Worm (Caenorhabditis elegans) whole organism, late embryonic: ENCODE measurements around the gene vha-15.

Experiments
- C08G9.2 ChIP-seq: sonication (generic microtip); optimal IDR thresholded peaks from 2 replicates; lab custom pipeline; 2016; ENCODE audit warnings: mild to moderate bottlenecking, missing genetic modification characterization, moderate library complexity, missing compliant biosample characterization
- F13H6.1 ChIP-seq: sonication (generic microtip); optimal IDR thresholded peaks from 2 replicates; lab custom pipeline; 2016; ENCODE audit warnings: missing genetic modification characterization, missing compliant biosample characterization
- K02D7.2 ChIP-seq: sonication (generic microtip); optimal IDR thresholded peaks from 2 replicates; lab custom pipeline; 2017; ENCODE audit warnings: mild to moderate bottlenecking, missing genetic modification characterization, missing compliant biosample characterization
- K09A11.1 ChIP-seq: sonication (generic microtip); optimal IDR thresholded peaks from 2 replicates; lab custom pipeline; 2017; ENCODE audit warnings: antibody characterized with exemption, mild to moderate bottlenecking, missing genetic modification characterization, missing compliant biosample characterization; ENCODE audit not compliant: insufficient read depth
- T23F11.4 ChIP-seq: fragments of 200-800 bp; sonication (Bioruptor generic); optimal IDR thresholded peaks from 2 replicates; lab custom pipeline; 2018; ENCODE audit warnings: mild to moderate bottlenecking, missing genetic modification characterization, missing compliant biosample characterization
- Y22D7AL.16 ChIP-seq: sonication (generic microtip); optimal IDR thresholded peaks from 2 replicates; lab custom pipeline; 2016; ENCODE audit warnings: missing genetic modification characterization, missing compliant biosample characterization
- ama-1 ChIP-seq: fragments of 150-350 bp; optimal IDR thresholded peaks from 2 replicates; lab custom pipeline; 2014
- ceh-14 ChIP-seq: sonication (generic microtip); optimal IDR thresholded peaks from 2 replicates; lab custom pipeline; 2016; ENCODE audit warnings: missing genotype, missing genetic modification characterization, missing compliant biosample characterization
- ceh-18 ChIP-seq: sonication (generic microtip); optimal IDR thresholded peaks from 2 replicates; lab custom pipeline; 2016; ENCODE audit warnings: missing genetic modification characterization, missing compliant biosample characterization
- ceh-19 ChIP-seq: fragments of 200-800 bp; sonication (Bioruptor generic); optimal IDR thresholded peaks from 2 replicates; lab custom pipeline; 2018; ENCODE audit warnings: mild to moderate bottlenecking, missing genetic modification characterization, missing compliant biosample characterization
- ceh-2 ChIP-seq: sonication (generic microtip); optimal IDR thresholded peaks from 2 replicates; lab custom pipeline; 2016; ENCODE audit warnings: missing genotype, missing genetic modification characterization, missing compliant biosample characterization
- ceh-24 ChIP-seq: sonication (generic microtip); optimal IDR thresholded peaks from 2 replicates; lab custom pipeline; 2016; ENCODE audit warnings: mild to moderate bottlenecking, missing genetic modification characterization, missing compliant biosample characterization
- ceh-30 ChIP-seq: fragments of 150-350 bp; optimal IDR thresholded peaks from 2 replicates; lab custom pipeline; 2014; ENCODE audit warnings: missing biosample characterization, missing genetic modification characterization
- ceh-6 ChIP-seq: fragments of 200-800 bp; sonication (Bioruptor generic); optimal IDR thresholded peaks from 2 replicates; lab custom pipeline; 2018; ENCODE audit warnings: mild to moderate bottlenecking, missing genetic modification characterization, missing compliant biosample characterization
- dve-1 ChIP-seq: sonication (generic microtip); optimal IDR thresholded peaks from 2 replicates; lab custom pipeline; 2017; ENCODE audit warnings: antibody characterized with exemption, mild to moderate bottlenecking, missing genetic modification characterization, missing compliant biosample characterization
- elt-2 ChIP-seq: sonication (generic microtip); optimal IDR thresholded peaks from 2 replicates; lab custom pipeline; 2016; ENCODE audit warnings: missing genetic modification reagents, missing genetic modification characterization, missing compliant biosample characterization
- elt-4 ChIP-seq: sonication (generic microtip); optimal IDR thresholded peaks from 2 replicates; lab custom pipeline; 2016; ENCODE audit warnings: missing genetic modification characterization, missing compliant biosample characterization
- ets-4 ChIP-seq: sonication (generic microtip); optimal IDR thresholded peaks from 2 replicates; lab custom pipeline; 2016; ENCODE audit warnings: missing genetic modification characterization, missing compliant biosample characterization
- hlh-6 ChIP-seq: sonication (generic microtip); optimal IDR thresholded peaks from 2 replicates; lab custom pipeline; 2016; ENCODE audit warnings: missing genotype, missing genetic modification characterization, missing compliant biosample characterization
- hlh-8 ChIP-seq: sonication (generic microtip); optimal IDR thresholded peaks from 2 replicates; lab custom pipeline; 2016; ENCODE audit warnings: missing genotype, missing genetic modification characterization, missing compliant biosample characterization
- lim-6 ChIP-seq: sonication (generic microtip); optimal IDR thresholded peaks from 2 replicates; lab custom pipeline; 2016; ENCODE audit warnings: missing genetic modification characterization, missing compliant biosample characterization
- lin-11 ChIP-seq: fragments of 200-800 bp; sonication (Bioruptor generic); optimal IDR thresholded peaks from 2 replicates; lab custom pipeline; 2018; ENCODE audit warnings: mild to moderate bottlenecking, missing genetic modification characterization, missing compliant biosample characterization
- mec-3 ChIP-seq: sonication (generic microtip); optimal IDR thresholded peaks from 2 replicates; lab custom pipeline; 2016; ENCODE audit warnings: borderline replicate concordance, missing genetic modification characterization, missing compliant biosample characterization
- nfya-1 ChIP-seq: sonication (generic microtip); optimal IDR thresholded peaks from 2 replicates; lab custom pipeline; 2017; ENCODE audit warnings: missing genetic modification characterization, mild to moderate bottlenecking, missing compliant biosample characterization, antibody characterized with exemption, moderate library complexity
- pag-3 ChIP-seq: sonication (generic microtip); optimal IDR thresholded peaks from 2 replicates; lab custom pipeline; 2016; ENCODE audit warnings: missing compliant biosample characterization, missing genetic modification characterization, borderline replicate concordance
- pax-1 ChIP-seq: fragments of 150-350 bp; optimal IDR thresholded peaks from 2 replicates; lab custom pipeline; 2014; ENCODE audit warnings: missing biosample characterization, missing genetic modification characterization
- pha-2 ChIP-seq: sonication (generic microtip); optimal IDR thresholded peaks from 2 replicates; lab custom pipeline; 2017; ENCODE audit warnings: mild to moderate bottlenecking, missing genetic modification characterization, missing compliant biosample characterization
- pha-4 ChIP-seq: fragments of 150-350 bp; optimal IDR thresholded peaks from 2 replicates; lab custom pipeline; 2018; ENCODE audit warnings: missing biosample characterization, missing genetic modification reagents, missing genetic modification characterization
- pqm-1 ChIP-seq: sonication (generic microtip); optimal IDR thresholded peaks from 2 replicates; lab custom pipeline; 2016; ENCODE audit warnings: missing genetic modification characterization, missing compliant biosample characterization
- ref-2 ChIP-seq: sonication (generic microtip); optimal IDR thresholded peaks from 2 replicates; lab custom pipeline; 2016; ENCODE audit warnings: missing genetic modification characterization, missing compliant biosample characterization
- sox-2 ChIP-seq: fragments of 200-800 bp; sonication (Bioruptor generic); IDR thresholded peaks from 2 replicates; pipeline ENCODE4 v1.3.6; 2022; ENCODE audit warnings: missing genetic modification reagents, missing genetic modification characterization, missing compliant biosample characterization
- syd-9 ChIP-seq: sonication (generic microtip); optimal IDR thresholded peaks from 2 replicates; lab custom pipeline; 2016; ENCODE audit warnings: mild to moderate bottlenecking, missing genetic modification characterization, moderate library complexity, missing compliant biosample characterization
- tbx-2 ChIP-seq: sonication (generic microtip); optimal IDR thresholded peaks from 2 replicates; lab custom pipeline; 2016; ENCODE audit warnings: missing genetic modification characterization, missing compliant biosample characterization
- unc-3 ChIP-seq, 2 experiments: fragments of 200-800 bp in 1 of 2; sonication (Bioruptor generic) in 1 of 2; sonication (generic microtip) in 1 of 2; conservative IDR thresholded peaks in 1 of 2; optimal IDR thresholded peaks in 1 of 2; 2 replicates each; pipeline versions ENCODE4 v1.3.6 to Lab custom; 2016 to 2022; ENCODE audit warnings: missing compliant biosample characterization in 2 of 2, missing genetic modification characterization in 2 of 2, missing genetic modification reagents in 1 of 2
- unc-42 ChIP-seq: sonication (generic microtip); optimal IDR thresholded peaks from 2 replicates; lab custom pipeline; 2016; ENCODE audit warnings: missing genotype, missing genetic modification characterization, missing compliant biosample characterization
- unc-86 ChIP-seq: sonication (generic microtip); optimal IDR thresholded peaks from 2 replicates; lab custom pipeline; 2016; ENCODE audit warnings: missing genetic modification characterization, missing compliant biosample characterization
- zip-5 ChIP-seq: sonication (generic microtip); optimal IDR thresholded peaks from 2 replicates; lab custom pipeline; 2016; ENCODE audit warnings: missing genetic modification characterization, missing compliant biosample characterization

The vha-15 gene

DNA sequence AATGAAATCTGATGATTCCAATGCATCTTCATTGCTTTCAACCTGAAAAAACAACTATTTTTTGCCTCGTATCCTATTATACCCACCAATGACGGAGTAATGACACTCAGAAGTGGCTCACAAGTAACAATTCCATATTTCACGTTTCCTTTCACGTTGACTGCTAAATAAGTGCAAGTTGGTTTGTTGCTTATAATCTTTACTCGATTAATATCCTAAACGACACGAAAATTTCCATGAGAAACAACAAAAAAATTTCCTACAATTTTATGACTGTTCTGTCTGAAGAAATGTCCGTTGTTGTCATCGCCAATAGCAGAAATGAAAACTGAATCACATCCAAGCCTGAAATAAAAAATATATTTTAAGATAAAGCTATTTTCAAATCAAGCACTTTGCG is 40.3 kb upstream of the vha-15 start:
- TF ChIP-seq hlh-6 (tag; lab: Kevin White, UChicago) (no peak), ceh-14 (no peak), K02D7.2 (tag; lab: Kevin White, UChicago) (no peak), lin-11 (tag; lab: Kevin White, UChicago) (no peak), pqm-1 (tag; lab: Kevin White, UChicago) (no peak), dve-1 (tag; lab: Kevin White, UChicago) (no peak), ama-1 (lab: Kevin White, UChicago) (no peak), ets-4 (no peak), mec-3 (tag; lab: Kevin White, UChicago) (no peak), F13H6.1 (tag; lab: Kevin White, UChicago) (no peak), pha-2 (tag; lab: Kevin White, UChicago) (no peak), unc-3 (GFP tag; conservative IDR thresholded peaks at IDR 0.05; lab: Robert Waterston, UW) (no peak), unc-3 (tag; optimal IDR thresholded peaks at IDR 0.05; lab: Kevin White, UChicago) (no peak), unc-42 (tag; lab: Kevin White, UChicago) (no peak), ceh-24 (no peak), Y22D7AL.16 (no peak), K09A11.1 (tag; lab: Kevin White, UChicago) (no peak), lim-6 (tag; lab: Kevin White, UChicago) (no peak)

DNA sequence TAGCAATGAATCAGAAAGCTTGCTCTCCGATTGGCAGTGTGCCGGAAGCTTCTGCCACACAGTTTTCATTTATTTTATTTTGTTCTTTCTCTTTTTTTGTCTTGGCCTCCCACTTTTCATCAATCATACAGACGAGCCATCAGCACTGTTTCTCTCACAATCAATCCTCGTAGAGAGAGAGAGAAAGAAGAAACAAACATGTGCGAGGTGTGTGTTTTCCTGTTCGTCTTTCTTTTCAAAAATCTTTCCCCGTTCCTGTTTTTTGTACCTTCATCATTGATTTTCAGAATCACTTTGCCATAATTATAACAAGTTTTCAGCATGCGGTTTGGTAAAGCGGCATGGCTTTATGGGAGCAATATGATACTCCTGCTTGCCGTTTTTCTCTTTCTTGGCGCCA is 38.6 kb upstream of the vha-15 start, which contains the start of gene T24C12.1:
TSS of gene T24C12.1 (plus strand) at position 301 of the 400 bp plus-strand sequence.
- TF ChIP-seq pha-4 (tag; lab: Kevin White, UChicago) (no peak), C08G9.2 (no peak), ceh-6 (GFP tag; lab: Kevin White, UChicago) (no peak), lim-6 (tag; lab: Kevin White, UChicago) (no peak), pqm-1 (tag; lab: Kevin White, UChicago) (no peak), lin-11 (tag; lab: Kevin White, UChicago) (no peak), hlh-8 (no peak), tbx-2 (tag; lab: Kevin White, UChicago) (no peak), ceh-18 (tag; lab: Kevin White, UChicago) (no peak), ama-1 (lab: Kevin White, UChicago) (no peak), pax-1 (tag; lab: Kevin White, UChicago) (no peak), syd-9 (tag; lab: Kevin White, UChicago) (no peak), ceh-2 (tag; lab: Kevin White, UChicago) (no peak), T23F11.4 (GFP tag; lab: Kevin White, UChicago) (no peak), ref-2 (tag; lab: Kevin White, UChicago) (no peak)
- TF ChIP-seq, all 69 proteins: peak for 0

ce11 chrX:2203760-2204159 is 34.0 kb upstream of the vha-15 start, which contains the start of gene T24C12.3:
TSS of gene T24C12.3 (minus strand) at chrX:2203893.
- TF ChIP-seq K09A11.1 (tag; lab: Kevin White, UChicago) (no peak), ceh-30 (no peak), unc-86 (tag; lab: Kevin White, UChicago) (no peak), elt-4 (tag; lab: Kevin White, UChicago) (no peak), elt-2 (tag; lab: Kevin White, UChicago) (peak; percentile 97), tbx-2 (tag; lab: Kevin White, UChicago) (no peak)

DNA sequence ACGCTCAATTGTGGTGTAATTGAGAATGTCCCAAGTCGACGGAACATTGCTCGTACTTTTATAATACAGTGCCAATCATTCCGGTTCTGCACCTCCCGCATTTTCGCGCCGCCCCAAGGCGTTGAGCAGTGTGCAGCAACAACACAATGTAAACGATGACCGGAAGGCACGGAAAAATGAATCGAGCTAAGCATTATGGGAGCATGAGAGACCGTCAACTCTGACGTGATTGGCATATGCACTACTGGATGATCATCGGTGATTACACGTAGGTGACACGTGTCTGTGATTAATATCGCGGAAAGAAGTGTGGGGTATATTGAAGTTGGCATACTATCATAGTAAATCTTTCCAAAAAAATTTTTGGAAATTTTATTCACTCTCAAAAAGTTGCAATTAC is 32.7 kb upstream of the vha-15 start, which contains the start of gene T24C12.4:
TSS of gene T24C12.4 (minus strand) at position 101 of the 400 bp plus-strand sequence.
- TF ChIP-seq sox-2 (GFP tag; lab: Robert Waterston, UW), result no peak
- TF ChIP-seq ceh-19, result no peak
- TF ChIP-seq pag-3 (tag; lab: Kevin White, UChicago), result no peak
- TF ChIP-seq nfya-1 (tag; lab: Kevin White, UChicago), result no peak
- TF ChIP-seq ama-1 (lab: Kevin White, UChicago), result no peak
- TF ChIP-seq zip-5 (tag; lab: Kevin White, UChicago), result no peak
